Worm (Caenorhabditis elegans): ENCODE data around the gene F08D12.12.

DNA sequence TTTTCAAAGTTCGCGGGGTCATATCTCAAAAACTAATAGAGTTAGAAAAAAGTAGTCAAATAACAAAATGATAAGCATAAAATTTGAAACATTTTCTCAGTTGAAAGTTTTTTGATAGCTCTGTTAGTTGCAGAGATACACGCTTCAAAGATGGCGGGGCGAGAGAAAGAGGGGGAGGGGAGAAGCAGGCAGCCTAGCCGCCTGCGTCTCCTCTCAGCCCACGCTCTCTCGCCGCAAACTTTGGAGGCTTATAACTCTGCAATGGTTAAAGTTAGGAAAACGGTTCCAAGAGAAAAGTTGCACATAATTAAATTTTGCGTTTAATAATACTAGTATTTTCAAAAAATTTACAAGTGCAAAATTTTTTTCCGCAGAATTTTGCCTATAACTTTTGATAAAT, 14.9 kb upstream of the F08D12.12 start:
- TF ChIP-seq unc-62 (GFP tag; optimal IDR thresholded peaks at IDR 0.05), result no peak
- peak; percentile 2 for TF ChIP-seq lin-13 (tag; optimal IDR thresholded peaks at IDR 0.05)
- TF ChIP-seq mab-5 (tag; optimal IDR thresholded peaks at IDR 0.05), result no peak
- TF ChIP-seq snpc-4 (tag; optimal IDR thresholded peaks at IDR 0.05), result no peak
- TF ChIP-seq lsy-2 (tag; optimal IDR thresholded peaks at IDR 0.05), result no peak
- TF ChIP-seq nhr-12 (tag; optimal IDR thresholded peaks at IDR 0.05), result no peak
- no peak for TF ChIP-seq nhr-76 (tag; optimal IDR thresholded peaks at IDR 0.05)
- TF ChIP-seq elt-3 (tag; optimal IDR thresholded peaks at IDR 0.05), result no peak
- no peak for TF ChIP-seq nhr-28 (tag; optimal IDR thresholded peaks at IDR 0.05)
- no peak for TF ChIP-seq elt-1 (tag; optimal IDR thresholded peaks at IDR 0.05; ENCODE audit: borderline replicate concordance, insufficient read depth)
- TF ChIP-seq bed-3 (GFP tag; optimal IDR thresholded peaks at IDR 0.05), result no peak
- no peak for TF ChIP-seq zip-8 (tag; optimal IDR thresholded peaks at IDR 0.05)
